Worm (Caenorhabditis elegans) whole organism, late embryonic: ENCODE measurements around the gene R144.12.

Source experiments
- che-1 ChIP-seq: sonication (generic microtip); optimal IDR thresholded peaks from 2 replicates; lab custom pipeline; 2016; ENCODE audit warnings: mild to moderate bottlenecking, missing genetic modification characterization, missing compliant biosample characterization
- elt-4 ChIP-seq: sonication (generic microtip); optimal IDR thresholded peaks from 2 replicates; lab custom pipeline; 2016; ENCODE audit warnings: missing genetic modification characterization, missing compliant biosample characterization
- nhr-11 ChIP-seq: fragments of 150-350 bp; optimal IDR thresholded peaks from 2 replicates; lab custom pipeline; 2014; ENCODE audit warnings: missing biosample characterization, missing genetic modification characterization
- pha-4 ChIP-seq: fragments of 150-350 bp; optimal IDR thresholded peaks from 2 replicates; lab custom pipeline; 2018; ENCODE audit warnings: missing biosample characterization, missing genetic modification reagents, missing genetic modification characterization
- pros-1 ChIP-seq: fragments of 150-350 bp; optimal IDR thresholded peaks from 2 replicates; lab custom pipeline; 2014; ENCODE audit warnings: missing biosample characterization, missing genetic modification reagents, missing genetic modification characterization
- tbx-2 ChIP-seq: sonication (generic microtip); optimal IDR thresholded peaks from 2 replicates; lab custom pipeline; 2016; ENCODE audit warnings: missing genetic modification characterization, missing compliant biosample characterization
- unc-55 ChIP-seq: sonication (generic microtip); optimal IDR thresholded peaks from 2 replicates; lab custom pipeline; 2017; ENCODE audit warnings: missing biosample characterization, missing genetic modification reagents, missing genetic modification characterization

- TF ChIP-seq pros-1, result no peak
- no peak for TF ChIP-seq nhr-11 (tag; lab: Kevin White, UChicago)
- TF ChIP-seq elt-4 (tag; lab: Kevin White, UChicago), result no peak
- no peak for TF ChIP-seq tbx-2 (tag; lab: Kevin White, UChicago)
- TF ChIP-seq che-1 (tag; lab: Kevin White, UChicago), result no peak
- no peak for TF ChIP-seq pha-4 (tag; lab: Kevin White, UChicago)
- no peak for TF ChIP-seq unc-55 (GFP tag; lab: Kevin White, UChicago)
Measured at ce11 chrIII:5021689-5022088, 14.9 kb upstream of the R144.12 start, which contains the start of gene R144.3.
